Fruit fly (Drosophila melanogaster): Measurements from ENCODE around the gene nau.

dm6 chr3R:23675646-23676045 is 42.5 kb downstream of the nau start:
- no peak for TF ChIP-seq aop (GFP tag; IDR thresholded peaks at IDR 0.05)
- no peak for TF ChIP-seq CG6854 (GFP tag; optimal IDR thresholded peaks at IDR 0.05)
- no peak for TF ChIP-seq Dll (GFP tag; IDR thresholded peaks at IDR 0.05; ENCODE audit: partially characterized antibody)
- no peak for TF ChIP-seq h (optimal IDR thresholded peaks at IDR 0.05)
- no peak for TF ChIP-seq Hr78 (GFP tag; optimal IDR thresholded peaks at IDR 0.05)
- TF ChIP-seq GATAe (GFP tag; conservative IDR thresholded peaks at IDR 0.05) = no peak
- no peak for TF ChIP-seq Drgx (GFP tag; IDR thresholded peaks at IDR 0.05)
- TF ChIP-seq CG13123 (GFP tag; optimal IDR thresholded peaks at IDR 0.05) = no peak
- no peak for TF ChIP-seq zfh1 (GFP tag; IDR thresholded peaks at IDR 0.05)
- TF ChIP-seq HmgD (GFP tag; optimal IDR thresholded peaks at IDR 0.05) = no peak
